Worm (Caenorhabditis elegans) whole organism, L2 larva: Measurements from ENCODE around the gene Y42A5A.3.

ENCODE experiments used
- C34F6.9 ChIP-seq: fragments of 150-350 bp; optimal IDR thresholded peaks from 2 replicates; lab custom pipeline; 2014; ENCODE audit warnings: missing biosample characterization, missing genetic modification characterization
- F13H6.1 ChIP-seq: sonication (generic microtip); optimal IDR thresholded peaks from 2 replicates; lab custom pipeline; 2016; ENCODE audit warnings: missing genetic modification characterization, missing compliant biosample characterization
- R02D3.7 ChIP-seq: fragments of 150-350 bp; optimal IDR thresholded peaks from 2 replicates; lab custom pipeline; 2014; ENCODE audit warnings: missing biosample characterization, missing genetic modification characterization
- Y55F3AM.14 ChIP-seq: fragments of 200-800 bp; sonication (Bioruptor generic); optimal IDR thresholded peaks from 2 replicates; lab custom pipeline; 2018; ENCODE audit warnings: mild to moderate bottlenecking, missing genetic modification characterization, missing compliant biosample characterization
- ZK546.5 ChIP-seq: sonication (generic microtip); optimal IDR thresholded peaks from 2 replicates; lab custom pipeline; 2017; ENCODE audit warnings: missing biosample characterization, missing genetic modification characterization
- alr-1 ChIP-seq: fragments of 150-350 bp; optimal IDR thresholded peaks from 2 replicates; lab custom pipeline; 2014; ENCODE audit warnings: missing biosample characterization, missing genetic modification characterization
- aly-2 ChIP-seq: fragments of 150-350 bp; optimal IDR thresholded peaks from 2 replicates; lab custom pipeline; 2014; ENCODE audit warnings: missing biosample characterization, missing genetic modification characterization
- ama-1 ChIP-seq: fragments of 150-350 bp; optimal IDR thresholded peaks from 2 replicates; lab custom pipeline; 2018; ENCODE audit warnings: inconsistent platforms
- blmp-1 ChIP-seq: sonication (generic microtip); optimal IDR thresholded peaks from 2 replicates; lab custom pipeline; 2017; ENCODE audit warnings: missing genetic modification characterization, mild to moderate bottlenecking, missing compliant biosample characterization, antibody characterized with exemption, moderate library complexity; ENCODE audit not compliant: insufficient read depth
- ceh-16 ChIP-seq: fragments of 150-350 bp; optimal IDR thresholded peaks from 2 replicates; lab custom pipeline; 2014; ENCODE audit warnings: missing biosample characterization, missing genetic modification characterization
- ceh-82 ChIP-seq: fragments of 150-350 bp; optimal IDR thresholded peaks from 2 replicates; lab custom pipeline; 2014; ENCODE audit warnings: missing biosample characterization, missing genetic modification characterization
- crh-2 ChIP-seq: sonication (generic microtip); optimal IDR thresholded peaks from 2 replicates; lab custom pipeline; 2017; ENCODE audit warnings: missing biosample characterization, missing genetic modification characterization
- dmd-4 ChIP-seq: sonication (generic microtip); optimal IDR thresholded peaks from 2 replicates; lab custom pipeline; 2017; ENCODE audit warnings: missing biosample characterization, missing genetic modification characterization
- egl-27 ChIP-seq: sonication (generic microtip); optimal IDR thresholded peaks from 3 replicates; lab custom pipeline; 2017; ENCODE audit warnings: missing biosample characterization, missing genetic modification reagents, missing genetic modification characterization
- elt-1 ChIP-seq: fragments of 150-350 bp; optimal IDR thresholded peaks from 2 replicates; lab custom pipeline; 2014; ENCODE audit warnings: missing biosample characterization, missing genetic modification characterization
- elt-3 ChIP-seq: sonication (generic microtip); optimal IDR thresholded peaks from 2 replicates; lab custom pipeline; 2017; ENCODE audit warnings: missing biosample characterization, missing genetic modification characterization
- fos-1 ChIP-seq: fragments of 150-350 bp; optimal IDR thresholded peaks from 2 replicates; lab custom pipeline; 2014; ENCODE audit warnings: missing biosample characterization, missing genetic modification characterization
- gmeb-1 ChIP-seq: fragments of 150-350 bp; optimal IDR thresholded peaks from 2 replicates; lab custom pipeline; 2014; ENCODE audit warnings: missing biosample characterization, missing genetic modification characterization
- lin-11 ChIP-seq: fragments of 150-350 bp; sonication (generic microtip); optimal IDR thresholded peaks from 2 replicates; lab custom pipeline; 2014; ENCODE audit warnings: missing biosample characterization, missing genetic modification characterization, inconsistent platforms, mixed read lengths
- lin-13 ChIP-seq: fragments of 150-350 bp; optimal IDR thresholded peaks from 2 replicates; lab custom pipeline; 2014; ENCODE audit warnings: missing biosample characterization, missing genetic modification reagents, missing genetic modification characterization
- lin-39 ChIP-seq: fragments of 150-350 bp; optimal IDR thresholded peaks from 2 replicates; lab custom pipeline; 2014; ENCODE audit warnings: missing biosample characterization, missing genetic modification reagents, missing genetic modification characterization
- lsy-2 ChIP-seq, 2 experiments: fragments of 150-350 bp in 1 of 2; sonication (generic microtip) in 1 of 2; optimal IDR thresholded peaks; 2 replicates each; lab custom pipeline; 2014 to 2017; ENCODE audit warnings: missing biosample characterization in 2 of 2, missing genetic modification characterization in 2 of 2
- mab-5 ChIP-seq: fragments of 150-350 bp; optimal IDR thresholded peaks from 2 replicates; lab custom pipeline; 2014; ENCODE audit warnings: missing biosample characterization, missing genetic modification characterization
- mbf-1 ChIP-seq: sonication (generic microtip); optimal IDR thresholded peaks from 2 replicates; lab custom pipeline; 2017; ENCODE audit warnings: missing biosample characterization, missing genetic modification characterization
- mdl-1 ChIP-seq, 2 experiments: fragments of 150-350 bp in 1 of 2; sonication (generic microtip) in 1 of 2; optimal IDR thresholded peaks; 2 replicates each; lab custom pipeline; 2017; ENCODE audit warnings: missing biosample characterization in 2 of 2, missing genetic modification characterization in 2 of 2
- nhr-10 ChIP-seq: sonication (generic microtip); optimal IDR thresholded peaks from 2 replicates; lab custom pipeline; 2017; ENCODE audit warnings: missing biosample characterization, missing genetic modification characterization
- nhr-11 ChIP-seq: fragments of 150-350 bp; optimal IDR thresholded peaks from 2 replicates; lab custom pipeline; 2014; ENCODE audit warnings: missing biosample characterization, missing genetic modification characterization
- nhr-12 ChIP-seq: fragments of 150-350 bp; optimal IDR thresholded peaks from 2 replicates; lab custom pipeline; 2014; ENCODE audit warnings: missing biosample characterization, missing genetic modification characterization
- nhr-129 ChIP-seq: fragments of 150-350 bp; optimal IDR thresholded peaks from 2 replicates; lab custom pipeline; 2014; ENCODE audit warnings: missing biosample characterization, missing genetic modification characterization
- nhr-21 ChIP-seq: fragments of 150-350 bp; optimal IDR thresholded peaks from 2 replicates; lab custom pipeline; 2014; ENCODE audit warnings: missing biosample characterization, missing genetic modification characterization
- nhr-23 ChIP-seq: fragments of 150-350 bp; optimal IDR thresholded peaks from 2 replicates; lab custom pipeline; 2014; ENCODE audit warnings: missing biosample characterization, missing genetic modification reagents, missing genetic modification characterization
- nhr-237 ChIP-seq: fragments of 150-350 bp; optimal IDR thresholded peaks from 2 replicates; lab custom pipeline; 2014; ENCODE audit warnings: missing biosample characterization, missing genetic modification characterization
- nhr-25 ChIP-seq: fragments of 150-350 bp; sonication (generic microtip); optimal IDR thresholded peaks from 3 replicates; lab custom pipeline; 2014; ENCODE audit warnings: missing biosample characterization, missing genetic modification characterization
- nhr-6 ChIP-seq: fragments of 150-350 bp; optimal IDR thresholded peaks from 2 replicates; lab custom pipeline; 2014; ENCODE audit warnings: missing biosample characterization, missing genetic modification characterization
- nhr-77 ChIP-seq: fragments of 150-350 bp; optimal IDR thresholded peaks from 2 replicates; lab custom pipeline; 2014; ENCODE audit warnings: missing biosample characterization, missing genetic modification characterization
- peb-1 ChIP-seq: fragments of 150-350 bp; optimal IDR thresholded peaks from 2 replicates; lab custom pipeline; 2014; ENCODE audit warnings: missing biosample characterization, missing genetic modification characterization
- sem-4 ChIP-seq: fragments of 150-350 bp; optimal IDR thresholded peaks from 2 replicates; lab custom pipeline; 2014; ENCODE audit warnings: missing biosample characterization, missing genetic modification reagents, missing genetic modification characterization
- skn-1 ChIP-seq: sonication (generic microtip); optimal IDR thresholded peaks from 2 replicates; lab custom pipeline; 2017; ENCODE audit warnings: missing biosample characterization, missing genetic modification characterization
- sma-3 ChIP-seq: sonication (generic microtip); optimal IDR thresholded peaks from 2 replicates; lab custom pipeline; 2016; ENCODE audit warnings: missing genetic modification reagents, missing genetic modification characterization, missing compliant biosample characterization
- sma-9 ChIP-seq, 2 experiments: fragments of 150-350 bp in 1 of 2; sonication (generic microtip) in 1 of 2; optimal IDR thresholded peaks; 2 replicates each; lab custom pipeline; 2014 to 2016; ENCODE audit warnings: missing genetic modification characterization in 2 of 2, mild to moderate bottlenecking in 1 of 2, missing biosample characterization in 1 of 2, missing compliant biosample characterization in 1 of 2, missing genetic modification reagents in 1 of 2, moderate library complexity in 1 of 2
- snpc-4 ChIP-seq: fragments of 150-350 bp; optimal IDR thresholded peaks from 2 replicates; lab custom pipeline; 2014; ENCODE audit warnings: missing biosample characterization, missing genetic modification characterization
- unc-39 ChIP-seq: fragments of 150-350 bp; optimal IDR thresholded peaks from 2 replicates; lab custom pipeline; 2014; ENCODE audit warnings: missing biosample characterization, missing genetic modification characterization
- unc-55 ChIP-seq: fragments of 150-350 bp; sonication (generic microtip); optimal IDR thresholded peaks from 3 replicates; lab custom pipeline; 2014; ENCODE audit warnings: missing biosample characterization, missing genetic modification reagents, missing genetic modification characterization
- unc-62 ChIP-seq: fragments of 150-350 bp; optimal IDR thresholded peaks from 2 replicates; lab custom pipeline; 2014; ENCODE audit warnings: missing biosample characterization, missing genetic modification reagents, missing genetic modification characterization
- zag-1 ChIP-seq: fragments of 150-350 bp; optimal IDR thresholded peaks from 2 replicates; lab custom pipeline; 2014; ENCODE audit warnings: missing biosample characterization, missing genetic modification characterization
- ztf-1 ChIP-seq: fragments of 200-800 bp; sonication (Bioruptor generic); conservative IDR thresholded peaks from 2 replicates; pipeline ENCODE4 v1.3.6; 2022; ENCODE audit warnings: missing genetic modification characterization, missing compliant biosample characterization
- ztf-11 ChIP-seq: sonication (generic microtip); optimal IDR thresholded peaks from 2 replicates; lab custom pipeline; 2017; ENCODE audit warnings: missing biosample characterization, missing genetic modification characterization
- ztf-4 ChIP-seq: fragments of 150-350 bp; optimal IDR thresholded peaks from 2 replicates; lab custom pipeline; 2014; ENCODE audit warnings: missing biosample characterization, missing genetic modification characterization

The Y42A5A.3 gene

DNA sequence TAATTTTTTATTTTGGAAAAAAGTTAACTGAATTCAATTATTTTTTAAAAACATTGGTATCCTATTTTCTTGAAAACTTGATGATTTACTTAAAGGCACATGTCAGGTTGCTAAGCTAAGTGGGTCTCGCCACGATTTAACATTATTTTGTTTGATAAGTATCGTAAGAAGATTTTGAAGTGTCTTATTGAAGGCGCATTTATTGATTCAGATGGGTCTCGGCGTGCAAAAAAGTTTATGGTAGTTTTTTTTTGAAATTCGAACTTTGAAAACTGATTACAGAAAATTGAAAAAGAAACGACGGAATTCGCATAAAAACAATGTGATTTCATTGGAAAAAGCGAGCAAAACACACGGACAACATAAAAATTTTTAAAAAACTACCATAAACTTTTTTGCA lies 12.8 kb downstream of the Y42A5A.3 start:
- no peak for TF ChIP-seq C34F6.9 (tag; lab: Kevin White, UChicago)
- TF ChIP-seq nhr-21 (tag; lab: Kevin White, UChicago): no peak
- TF ChIP-seq skn-1 (tag; lab: Kevin White, UChicago): no peak
- TF ChIP-seq egl-27 (tag; lab: Kevin White, UChicago): no peak
- TF ChIP-seq aly-2 (tag; lab: Kevin White, UChicago): no peak
- no peak for TF ChIP-seq peb-1 (tag; lab: Kevin White, UChicago)
- no peak for TF ChIP-seq lin-13 (GFP tag; lab: Kevin White, UChicago)
- TF ChIP-seq nhr-237 (tag; lab: Kevin White, UChicago): no peak
- TF ChIP-seq ceh-16 (tag; lab: Kevin White, UChicago): no peak
- no peak for TF ChIP-seq unc-62
- no peak for TF ChIP-seq elt-1 (tag; lab: Kevin White, UChicago)
- no peak for TF ChIP-seq crh-2 (tag; lab: Kevin White, UChicago)
- TF ChIP-seq lin-39 (tag; lab: Kevin White, UChicago): no peak
- no peak for TF ChIP-seq fos-1 (tag; lab: Kevin White, UChicago)
- no peak for TF ChIP-seq ama-1 (lab: Kevin White, UChicago)
- TF ChIP-seq lsy-2 (tag; optimal IDR thresholded peaks at IDR 0.05; lab: Kevin White, UChicago): no peak
- TF ChIP-seq sma-3 (GFP tag; lab: Kevin White, UChicago): no peak
- TF ChIP-seq nhr-11 (tag; lab: Kevin White, UChicago): no peak
- no peak for TF ChIP-seq sem-4 (tag; lab: Kevin White, UChicago)
- no peak for TF ChIP-seq blmp-1 (tag; lab: Kevin White, UChicago)

ce11 chrV:11082475-11082874 lies 13.3 kb downstream of the Y42A5A.3 start:
- no peak for TF ChIP-seq R02D3.7 (tag; lab: Kevin White, UChicago)
- TF ChIP-seq fos-1 (tag; lab: Kevin White, UChicago): no peak
- TF ChIP-seq egl-27 (tag; lab: Kevin White, UChicago): no peak
- no peak for TF ChIP-seq ceh-82 (tag; lab: Kevin White, UChicago)
- no peak for TF ChIP-seq nhr-237 (tag; lab: Kevin White, UChicago)
- no peak for TF ChIP-seq nhr-10
- peak; percentile 81 for TF ChIP-seq sma-9 (GFP tag; optimal IDR thresholded peaks at IDR 0.05; lab: Kevin White, UChicago)
- no peak for TF ChIP-seq sma-9 (tag; optimal IDR thresholded peaks at IDR 0.05; lab: Kevin White, UChicago)
- TF ChIP-seq nhr-77 (tag; lab: Kevin White, UChicago): no peak
- TF ChIP-seq ztf-1 (GFP tag; lab: Robert Waterston, UW): no peak
- TF ChIP-seq nhr-21 (tag; lab: Kevin White, UChicago): no peak
- peak; percentile 14 to 48 for TF ChIP-seq lsy-2 (tag; optimal IDR thresholded peaks at IDR 0.05; lab: Kevin White, UChicago)
- TF ChIP-seq elt-3 (tag; lab: Kevin White, UChicago): no peak
- no peak for TF ChIP-seq ztf-11 (tag; lab: Kevin White, UChicago)
- no peak for TF ChIP-seq aly-2 (tag; lab: Kevin White, UChicago)
- TF ChIP-seq nhr-6 (tag; lab: Kevin White, UChicago): peak; percentile 68
- no peak for TF ChIP-seq lin-39 (tag; lab: Kevin White, UChicago)
- TF ChIP-seq snpc-4 (tag; lab: Kevin White, UChicago): no peak
- TF ChIP-seq sem-4 (tag; lab: Kevin White, UChicago): peak; percentile 33
- TF ChIP-seq nhr-129 (tag; lab: Kevin White, UChicago): peak; percentile 78
- TF ChIP-seq nhr-25: no peak
- TF ChIP-seq elt-1 (tag; lab: Kevin White, UChicago): no peak
- peak; percentile 86 for TF ChIP-seq F13H6.1
- no peak for TF ChIP-seq dmd-4 (tag; lab: Kevin White, UChicago)
- no peak for TF ChIP-seq Y55F3AM.14 (GFP tag; lab: Kevin White, UChicago)
- no peak for TF ChIP-seq unc-55
- TF ChIP-seq lin-11 (tag; lab: Kevin White, UChicago): no peak
- TF ChIP-seq gmeb-1 (tag; lab: Kevin White, UChicago): no peak
- TF ChIP-seq C34F6.9 (tag; lab: Kevin White, UChicago): peak; percentile 14
- TF ChIP-seq alr-1 (tag; lab: Kevin White, UChicago): no peak
- TF ChIP-seq nhr-23: no peak
- peak; percentile 14 for TF ChIP-seq crh-2 (tag; lab: Kevin White, UChicago)
- no peak for TF ChIP-seq mbf-1 (tag; lab: Kevin White, UChicago)
- peak; percentile 73 for TF ChIP-seq sma-3 (GFP tag; lab: Kevin White, UChicago)
- peak; percentile 79 for TF ChIP-seq ztf-4 (tag; lab: Kevin White, UChicago)
- no peak for TF ChIP-seq mab-5 (tag; lab: Kevin White, UChicago)
- no peak for TF ChIP-seq unc-62
- TF ChIP-seq skn-1 (tag; lab: Kevin White, UChicago): no peak
- peak; percentile 38 for TF ChIP-seq ama-1 (lab: Kevin White, UChicago)
- no peak for TF ChIP-seq peb-1 (tag; lab: Kevin White, UChicago)
- peak; percentile 21 for TF ChIP-seq lin-13 (GFP tag; lab: Kevin White, UChicago)
- no peak for TF ChIP-seq nhr-12
- no peak for TF ChIP-seq nhr-11 (tag; lab: Kevin White, UChicago)
- no peak for TF ChIP-seq unc-39
- no peak for TF ChIP-seq zag-1 (tag; lab: Kevin White, UChicago)
- TF ChIP-seq ceh-16 (tag; lab: Kevin White, UChicago): no peak
- no peak for TF ChIP-seq ZK546.5 (tag; lab: Kevin White, UChicago)
- no peak for TF ChIP-seq blmp-1 (tag; lab: Kevin White, UChicago)
- TF ChIP-seq mdl-1 (tag; optimal IDR thresholded peaks at IDR 0.05; lab: Kevin White, UChicago): no peak
- TF ChIP-seq, all 48 proteins: peak for 12
